Worm (Caenorhabditis elegans) whole organism, midembryonic: ENCODE data around the gene acy-2.

ENCODE experiments used
- cog-1 ChIP-seq: sonication (generic microtip); optimal IDR thresholded peaks from 2 replicates; lab custom pipeline; 2016; ENCODE audit warnings: missing genetic modification characterization, missing compliant biosample characterization
- ztf-23 ChIP-seq: fragments of 200-800 bp; sonication (Bioruptor generic); IDR thresholded peaks from 2 replicates; pipeline ENCODE4 v1.3.6; 2022; ENCODE audit warnings: missing genetic modification reagents, missing genetic modification characterization, missing compliant biosample characterization

- no peak for TF ChIP-seq ztf-23 (GFP tag; lab: Robert Waterston, UW)
- no peak for TF ChIP-seq cog-1 (tag; lab: Kevin White, UChicago)
These were observed 24.7 kb upstream of the acy-2 start, which contains the start of gene M03F8.1 for ce11 chrV:5951133-5951532.
